Fruit fly (Drosophila melanogaster): ENCODE results near the gene SelG.

Gene SelG

DNA sequence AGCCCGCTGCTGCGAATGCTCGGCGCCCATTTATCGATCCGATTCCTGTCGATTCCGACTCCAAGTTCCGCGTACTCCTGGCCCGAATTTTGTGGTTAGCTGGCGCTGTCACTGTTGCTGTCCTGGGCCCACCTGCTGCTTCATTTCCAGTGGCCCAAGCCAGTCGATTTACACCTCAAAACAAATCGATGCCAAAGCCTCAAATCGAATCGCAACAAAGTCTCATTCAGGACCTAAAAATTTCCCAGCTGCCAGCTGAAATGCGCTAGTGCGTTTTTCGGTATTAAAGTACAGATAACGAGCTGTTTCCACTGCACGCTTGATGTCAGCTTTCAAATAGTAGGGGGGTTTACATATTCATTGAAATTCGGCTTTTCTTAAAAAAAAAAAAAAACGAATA is 14.6 kb upstream of the SelG start, which contains the start of gene BORCS5:
Gene BORCS5, minus strand, starts transcription at position 263 of the 400 bp plus-strand sequence.
- no peak for TF ChIP-seq noc (tag; optimal IDR thresholded peaks at IDR 0.05)

dm6 chrX:11873116-11873515 is 14.0 kb upstream of the SelG start, which contains the start of gene CG15739:
Gene CG15739 (plus strand): TSS chrX:11873319.
- TF ChIP-seq noc (tag; optimal IDR thresholded peaks at IDR 0.05): no peak

DNA sequence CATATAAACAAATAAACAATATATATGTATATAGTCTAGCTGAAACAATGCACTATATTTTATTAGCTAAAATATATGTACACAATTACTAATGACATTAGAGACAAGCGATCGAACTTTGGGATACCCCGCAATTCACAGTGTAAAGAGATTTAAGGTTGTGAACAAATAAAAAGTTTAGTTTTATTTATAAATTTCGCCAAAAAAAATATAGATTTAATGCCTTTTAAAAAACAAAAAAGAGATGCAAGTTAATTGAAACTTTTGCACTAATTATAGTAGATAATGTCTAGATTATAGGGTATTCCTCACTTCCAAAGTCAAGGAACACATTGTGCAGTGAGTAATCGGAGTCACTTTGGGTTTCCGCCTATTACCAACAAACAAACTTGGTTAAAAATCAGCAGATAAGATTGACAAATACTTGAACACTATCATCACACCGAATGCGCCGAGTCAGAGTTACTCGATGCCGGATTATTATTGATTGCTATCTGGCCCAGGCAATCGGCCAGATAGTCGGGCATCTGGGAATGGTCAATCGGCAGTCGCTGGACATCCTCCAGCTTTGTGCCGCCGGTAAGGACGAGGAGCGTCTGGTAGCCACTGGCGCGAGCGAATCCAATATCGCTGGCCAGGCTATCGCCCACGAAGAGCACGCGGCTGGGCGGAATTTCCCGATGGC is 11.8 kb upstream of the SelG start:
- peak; percentile 40 for TF ChIP-seq noc (tag; optimal IDR thresholded peaks at IDR 0.05)

DNA sequence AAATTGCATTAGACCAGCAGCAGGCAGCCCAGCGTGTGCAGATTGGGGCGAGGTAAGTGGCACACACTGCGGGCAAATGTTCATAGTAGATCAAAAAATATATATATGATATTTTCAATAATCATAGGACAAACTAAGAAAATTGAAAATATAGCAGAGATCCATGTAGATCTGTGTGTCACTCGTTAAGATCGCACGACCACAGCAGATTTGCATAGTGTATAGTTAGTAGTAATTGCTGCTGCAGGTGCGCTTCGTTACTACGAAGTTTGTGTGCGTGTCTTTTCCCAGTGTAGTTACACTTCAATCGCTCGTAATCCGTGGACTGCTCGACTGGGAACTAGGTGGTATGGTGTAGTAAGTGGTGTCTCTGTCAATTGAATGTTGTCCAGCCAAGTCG is 9.9 kb upstream of the SelG start, which contains the start of gene CG10352:
Gene CG10352, minus strand, starts transcription at position 4 of the 400 bp plus-strand sequence.
- no peak for TF ChIP-seq noc (tag; optimal IDR thresholded peaks at IDR 0.05)

dm6 chrX:11881686-11882085 is 5.4 kb upstream of the SelG start:
- TF ChIP-seq noc (tag; optimal IDR thresholded peaks at IDR 0.05): no peak

DNA sequence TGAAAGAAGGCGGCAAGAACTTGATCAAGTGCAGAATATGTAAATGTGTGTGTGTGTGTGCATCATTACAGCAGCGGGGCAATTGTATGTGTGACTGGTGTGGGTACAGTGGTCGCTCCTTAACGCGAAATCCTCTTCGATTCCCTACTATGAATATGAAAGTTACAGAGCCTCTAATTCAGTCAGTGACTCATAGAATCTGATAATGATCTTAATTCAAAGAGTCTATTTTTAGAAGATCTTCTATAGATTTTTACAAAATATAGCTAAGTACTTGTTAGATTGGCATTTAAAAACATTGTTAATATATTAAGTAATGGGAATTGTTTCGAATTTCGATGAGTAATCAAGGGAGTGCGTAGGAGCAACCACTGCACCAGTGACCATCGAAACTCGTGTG is 4.6 kb upstream of the SelG start:
- no peak for TF ChIP-seq noc (tag; optimal IDR thresholded peaks at IDR 0.05)

DNA sequence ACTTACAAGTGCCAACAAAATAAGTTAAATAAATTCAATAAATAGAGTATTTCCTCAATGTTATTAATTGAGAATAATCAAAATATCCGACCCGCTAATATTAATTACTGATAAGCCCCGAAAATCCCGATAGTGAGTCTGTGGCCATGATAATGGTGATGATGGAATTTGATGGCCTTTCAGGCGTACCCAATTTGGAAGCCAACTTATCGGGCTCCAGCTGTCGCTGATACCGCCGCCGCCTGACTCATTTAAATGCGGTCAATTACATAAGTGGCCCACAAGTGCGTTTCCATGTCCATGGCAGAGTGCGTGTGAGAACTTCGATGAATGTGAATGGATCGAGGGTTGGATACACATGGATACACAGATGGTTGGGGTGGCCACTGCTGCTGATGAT is 3.0 kb upstream of the SelG start:
- no peak for TF ChIP-seq noc (tag; optimal IDR thresholded peaks at IDR 0.05)

- peak; percentile 64 for TF ChIP-seq noc (tag; optimal IDR thresholded peaks at IDR 0.05)
Measured at dm6 chrX:11885356-11885755, 1.7 kb upstream of the SelG start.

dm6 chrX:11888142-11888541 is 1.1 kb downstream of the SelG start, which contains the start of gene CG1840:
Gene CG1840 (plus strand): TSS chrX:11888352.
- no peak for TF ChIP-seq noc (tag; optimal IDR thresholded peaks at IDR 0.05)

DNA sequence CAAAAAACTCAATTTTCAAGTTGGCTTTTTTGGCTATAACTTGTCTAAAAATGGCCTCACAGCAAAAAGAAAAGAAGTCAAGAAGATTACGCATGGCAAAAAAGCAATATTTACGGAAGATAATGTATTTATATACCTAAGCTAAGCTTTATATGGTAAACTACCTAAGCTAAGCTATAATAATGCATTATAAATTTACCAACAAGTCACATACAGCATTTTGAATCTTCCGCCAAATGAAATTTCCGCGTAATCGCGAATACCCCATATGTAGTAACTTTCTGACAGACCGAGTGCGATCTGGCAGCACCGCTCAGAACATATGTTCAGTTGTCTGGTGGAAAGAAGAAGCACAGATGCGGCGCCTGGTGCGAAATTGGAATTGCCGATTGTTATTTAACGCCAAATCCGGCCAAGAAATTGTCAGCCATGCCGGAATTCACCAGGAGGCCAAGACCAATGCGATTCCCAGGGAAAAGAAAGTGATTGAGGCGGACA is 4.6 kb downstream of the SelG start, which contains the start of gene sicily:
Gene sicily, plus strand, starts transcription at position 51 of the 498 bp plus-strand sequence.
- no peak for TF ChIP-seq noc (tag; optimal IDR thresholded peaks at IDR 0.05)

dm6 chrX:11893643-11894042 is 6.6 kb downstream of the SelG start, which contains the start of gene wisp:
Gene wisp (plus strand): TSS chrX:11893943.
- no peak for TF ChIP-seq noc (tag; optimal IDR thresholded peaks at IDR 0.05)

DNA sequence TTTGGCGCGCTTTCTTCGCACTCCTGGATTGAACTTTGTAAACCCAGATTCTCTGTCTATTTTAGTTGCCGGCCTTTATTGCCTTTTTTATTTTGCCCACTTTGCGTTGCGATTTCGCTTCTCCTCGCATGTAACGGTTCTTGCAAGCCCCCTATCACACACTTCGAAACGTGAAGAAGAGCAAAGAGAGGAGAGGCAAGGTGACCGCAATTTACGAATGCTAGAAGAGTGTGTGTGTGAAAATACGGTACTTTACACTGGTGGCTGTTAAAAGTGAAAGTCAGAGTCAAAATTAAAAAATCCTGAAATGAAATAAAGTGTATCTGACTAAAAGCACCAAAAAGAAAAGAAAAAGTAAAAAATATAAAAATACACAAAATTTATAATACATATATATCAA is 7.1 kb downstream of the SelG start:
- no peak for TF ChIP-seq noc (tag; optimal IDR thresholded peaks at IDR 0.05)

DNA sequence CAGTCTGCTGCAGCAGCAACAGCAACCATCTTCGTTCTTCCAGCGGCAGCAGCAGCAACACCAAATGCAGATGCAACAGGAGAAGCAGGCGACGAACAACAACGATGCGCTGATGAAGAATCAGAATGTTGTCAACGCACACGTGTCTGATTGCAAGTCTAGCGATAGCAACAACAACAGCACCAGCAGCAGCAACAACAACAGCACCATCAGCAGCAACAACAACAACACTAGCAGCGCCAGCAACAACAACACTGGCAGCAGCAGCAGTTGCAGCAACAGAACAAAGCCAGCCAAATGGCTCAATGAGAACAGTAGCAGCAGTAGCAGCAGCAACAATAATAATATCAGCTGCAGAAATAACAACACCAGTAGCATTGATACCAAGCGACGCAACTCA is 8.1 kb downstream of the SelG start:
- no peak for TF ChIP-seq noc (tag; optimal IDR thresholded peaks at IDR 0.05)

DNA sequence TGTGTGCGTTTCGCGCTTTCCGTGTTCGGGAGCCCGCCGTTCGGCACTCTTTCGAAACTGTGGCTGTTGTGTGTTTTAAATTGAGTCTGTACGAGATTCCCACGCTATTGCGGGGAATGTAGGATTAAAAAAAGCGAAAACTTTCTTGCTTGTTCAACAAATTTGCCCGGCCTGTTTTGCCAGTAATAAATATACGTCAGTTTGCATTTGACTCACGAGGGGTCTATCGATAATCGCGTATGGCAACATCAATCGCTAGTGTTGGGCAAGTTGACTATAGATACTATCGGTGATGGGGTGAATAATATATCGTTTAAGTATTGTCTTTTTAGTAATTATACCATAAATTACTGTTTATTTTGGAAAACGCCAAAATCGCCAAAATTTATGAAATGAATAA is 18.1 kb downstream of the SelG start, which contains the start of gene Upf1:
Gene Upf1, minus strand, starts transcription at position 228 of the 400 bp plus-strand sequence.
- no peak for TF ChIP-seq noc (tag; optimal IDR thresholded peaks at IDR 0.05)

- TF ChIP-seq noc (tag; optimal IDR thresholded peaks at IDR 0.05): no peak
Measured at dm6 chrX:11906818-11907281, 19.8 kb downstream of the SelG start, which contains the start of gene CG43156. Gene CG43156 (minus strand): TSS chrX:11906868.

DNA sequence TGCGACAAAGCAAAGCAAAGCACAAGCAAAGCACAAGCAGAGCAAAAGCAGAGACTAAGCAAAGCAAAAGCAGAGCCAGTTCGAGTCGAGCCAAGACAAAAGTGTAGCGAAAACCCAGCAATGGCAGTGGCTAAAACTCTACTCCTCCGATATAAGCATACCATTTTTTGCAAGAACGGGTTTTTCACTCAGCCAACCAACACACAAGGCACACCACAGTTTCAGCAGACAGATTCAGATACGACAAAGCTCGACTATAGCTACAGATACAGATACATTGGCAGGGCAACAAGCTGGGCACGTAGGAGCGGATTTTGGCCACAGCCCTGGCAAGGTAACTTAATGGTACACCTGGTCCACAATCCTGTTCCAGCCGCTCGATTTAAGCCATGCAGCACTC is 26.5 kb downstream of the SelG start:
- no peak for TF ChIP-seq noc (tag; optimal IDR thresholded peaks at IDR 0.05)

dm6 chrX:11915154-11915593 is 28.1 kb downstream of the SelG start:
- TF ChIP-seq noc (tag; optimal IDR thresholded peaks at IDR 0.05): peak; percentile 86
